Worm (Caenorhabditis elegans): Measurements from ENCODE around the gene H28G03.2.

H28G03.2 gene

DNA sequence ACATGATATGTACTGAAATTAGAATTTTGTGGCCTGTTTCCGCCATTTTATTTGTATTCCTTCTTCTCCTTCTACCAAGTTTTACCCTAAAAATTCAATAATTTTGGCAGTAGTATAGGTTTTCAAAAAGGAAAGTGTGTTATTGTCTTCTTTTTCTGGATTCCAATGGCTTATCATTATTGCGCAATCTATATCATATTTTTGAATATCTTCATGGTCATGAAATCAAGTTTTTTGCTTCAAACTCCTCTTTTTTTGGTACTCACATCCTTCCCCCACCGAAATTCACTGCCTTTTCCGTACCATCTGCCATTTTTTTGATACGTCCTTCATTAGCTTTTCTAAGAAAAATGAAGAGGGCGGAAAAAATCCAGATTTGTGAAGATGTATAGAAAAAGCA lies 43.2 kb downstream of the H28G03.2 start:
- TF ChIP-seq hlh-13 (GFP tag; optimal IDR thresholded peaks at IDR 0.05) (no peak), unc-3 (GFP tag; conservative IDR thresholded peaks at IDR 0.05) (no peak), unc-3 (tag; optimal IDR thresholded peaks at IDR 0.05) (no peak), pax-1 (tag; optimal IDR thresholded peaks at IDR 0.05) (no peak), hlh-6 (tag; optimal IDR thresholded peaks at IDR 0.05) (no peak), ztf-16 (tag; optimal IDR thresholded peaks at IDR 0.05) (no peak), ceh-14 (tag; optimal IDR thresholded peaks at IDR 0.05) (no peak), tbx-7 (tag; optimal IDR thresholded peaks at IDR 0.05) (no peak), ceh-30 (tag; optimal IDR thresholded peaks at IDR 0.05) (no peak), ceh-24 (tag; optimal IDR thresholded peaks at IDR 0.05) (no peak), zip-5 (tag; optimal IDR thresholded peaks at IDR 0.05) (no peak), ets-4 (tag; optimal IDR thresholded peaks at IDR 0.05) (no peak), gmeb-2 (tag; optimal IDR thresholded peaks at IDR 0.05) (no peak), lin-11 (tag; optimal IDR thresholded peaks at IDR 0.05) (no peak), mec-3 (tag; optimal IDR thresholded peaks at IDR 0.05; ENCODE audit: borderline replicate concordance) (no peak), pag-3 (tag; optimal IDR thresholded peaks at IDR 0.05; ENCODE audit: borderline replicate concordance) (no peak)

DNA sequence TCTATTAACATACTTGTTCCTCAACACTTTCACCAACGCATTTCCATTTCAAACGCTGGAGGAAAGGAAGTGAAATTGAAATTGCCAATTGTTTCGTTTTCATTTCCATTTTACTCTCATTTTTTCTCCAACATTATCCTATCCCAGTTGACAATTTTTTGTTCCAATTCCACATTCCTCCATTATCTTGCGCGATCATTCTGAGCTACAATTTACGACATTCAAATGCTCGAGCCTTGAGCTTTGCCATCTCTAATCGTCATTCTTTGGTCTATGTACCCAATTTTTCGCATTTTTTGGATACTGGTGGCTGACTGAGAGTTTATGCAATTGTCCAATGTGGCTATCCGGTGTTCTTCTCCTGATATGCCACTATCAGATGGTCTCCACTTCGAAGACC lies 44.0 kb downstream of the H28G03.2 start, which contains the start of gene Y34B4A.10:
Gene Y34B4A.10, plus strand, starts transcription at position 301 of the 400 bp plus-strand sequence.
- TF ChIP-seq npax-4 (tag; optimal IDR thresholded peaks at IDR 0.05) (no peak), K09A11.1 (tag; optimal IDR thresholded peaks at IDR 0.05; ENCODE audit: insufficient read depth) (no peak), ceh-22 (tag; optimal IDR thresholded peaks at IDR 0.05) (no peak), unc-3 (GFP tag; conservative IDR thresholded peaks at IDR 0.05) (no peak), unc-3 (tag; optimal IDR thresholded peaks at IDR 0.05) (no peak), sdc-2 (tag; optimal IDR thresholded peaks at IDR 0.05) (no peak), ceh-34 (tag; optimal IDR thresholded peaks at IDR 0.05) (no peak), ref-2 (tag; optimal IDR thresholded peaks at IDR 0.05) (no peak), pha-2 (tag; optimal IDR thresholded peaks at IDR 0.05) (no peak), pag-3 (tag; optimal IDR thresholded peaks at IDR 0.05; ENCODE audit: borderline replicate concordance) (no peak), nhr-232 (tag; optimal IDR thresholded peaks at IDR 0.05) (no peak), ets-4 (tag; optimal IDR thresholded peaks at IDR 0.05) (no peak), hlh-8 (tag; optimal IDR thresholded peaks at IDR 0.05) (no peak), dmd-4 (tag; optimal IDR thresholded peaks at IDR 0.05; ENCODE audit: borderline replicate concordance) (no peak), fkh-10 (GFP tag; optimal IDR thresholded peaks at IDR 0.05) (no peak), unc-42 (tag; optimal IDR thresholded peaks at IDR 0.05) (no peak), Y22D7AL.16 (tag; optimal IDR thresholded peaks at IDR 0.05) (no peak), T23F11.4 (GFP tag; optimal IDR thresholded peaks at IDR 0.05) (no peak), syd-9 (tag; optimal IDR thresholded peaks at IDR 0.05) (no peak)

DNA sequence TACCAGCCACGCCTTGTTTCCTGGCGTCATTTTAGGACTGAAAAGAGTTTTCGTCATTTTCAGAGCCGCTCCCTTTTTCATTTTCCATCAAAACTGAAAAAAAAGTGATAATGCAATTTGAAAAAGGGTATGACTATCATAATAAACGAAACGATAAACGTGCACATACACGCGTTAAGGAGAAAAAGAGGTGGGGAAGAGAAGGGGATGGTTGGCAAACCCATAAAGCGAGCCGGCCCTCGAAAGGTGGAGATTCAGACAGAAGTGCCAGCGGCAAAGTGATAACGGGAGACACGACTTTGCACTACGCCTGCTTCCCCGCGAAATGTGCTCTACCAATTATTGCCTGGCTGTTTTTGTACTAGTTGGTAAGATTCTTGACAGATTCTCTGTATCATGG lies 47.2 kb downstream of the H28G03.2 start, which contains the start of gene nspg-14:
Gene nspg-14, plus strand, starts transcription at position 250 of the 400 bp plus-strand sequence.
- peak; percentile 47 for TF ChIP-seq elt-2 (tag; optimal IDR thresholded peaks at IDR 0.05)
- no peak for TF ChIP-seq unc-55 (GFP tag; optimal IDR thresholded peaks at IDR 0.05)
- no peak for TF ChIP-seq Y22D7AL.16 (tag; optimal IDR thresholded peaks at IDR 0.05)

DNA sequence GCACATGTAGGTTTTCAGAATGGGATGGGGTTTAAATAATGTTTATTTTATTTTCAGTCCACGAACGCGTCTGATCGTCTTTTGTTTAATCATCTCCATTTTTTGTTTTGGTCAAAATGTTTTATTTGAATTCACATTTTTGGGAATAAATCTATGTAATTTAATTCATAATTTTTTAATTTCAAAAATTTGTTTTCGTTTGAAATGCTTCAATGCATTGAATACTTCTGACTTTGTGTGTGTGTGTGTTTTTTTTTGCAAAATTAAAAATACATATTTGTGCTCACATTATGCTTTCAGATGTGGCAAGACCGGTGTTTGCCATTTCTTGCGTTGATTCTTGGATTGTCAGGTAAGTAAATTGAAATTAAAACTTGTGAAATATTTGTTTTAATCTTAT lies 49.3 kb downstream of the H28G03.2 start, which contains the start of gene nspg-13:
Gene nspg-13, plus strand, starts transcription at position 301 of the 400 bp plus-strand sequence.
- TF ChIP-seq unc-86 (tag; optimal IDR thresholded peaks at IDR 0.05) (no peak), hlh-30 (tag; optimal IDR thresholded peaks at IDR 0.05; ENCODE audit: insufficient read depth) (no peak), ceh-19 (GFP tag; optimal IDR thresholded peaks at IDR 0.05) (no peak), pqm-1 (tag; optimal IDR thresholded peaks at IDR 0.05) (no peak), nhr-11 (tag; optimal IDR thresholded peaks at IDR 0.05) (no peak), unc-55 (GFP tag; optimal IDR thresholded peaks at IDR 0.05) (no peak), ceh-45 (GFP tag; IDR thresholded peaks at IDR 0.05) (no peak), C38D4.7 (GFP tag; optimal IDR thresholded peaks at IDR 0.05) (no peak), ceh-48 (tag; optimal IDR thresholded peaks at IDR 0.05) (no peak), elt-4 (tag; optimal IDR thresholded peaks at IDR 0.05) (no peak), ceh-22 (tag; optimal IDR thresholded peaks at IDR 0.05) (no peak)

Measured in whole organism, late embryonic.